Worm (Caenorhabditis elegans): ENCODE results near the gene F22F7.2.

The F22F7.2 gene

ce11 chrV:2103118-2103517 lies 19.5 kb upstream of the F22F7.2 start, which contains the start of gene F36F12.1:
F36F12.1 (minus strand) TSS chrV:2103218.
- TF ChIP-seq F13H6.1 (tag; optimal IDR thresholded peaks at IDR 0.05) (no peak), Y55F3AM.14 (GFP tag; optimal IDR thresholded peaks at IDR 0.05) (no peak), R02D3.7 (tag; optimal IDR thresholded peaks at IDR 0.05) (no peak), sma-3 (GFP tag; optimal IDR thresholded peaks at IDR 0.05) (no peak), lsy-2 (tag; optimal IDR thresholded peaks at IDR 0.05) (no peak), snpc-4 (tag; optimal IDR thresholded peaks at IDR 0.05) (no peak), fos-1 (tag; optimal IDR thresholded peaks at IDR 0.05) (no peak), sma-9 (GFP tag; optimal IDR thresholded peaks at IDR 0.05) (no peak), sma-9 (tag; optimal IDR thresholded peaks at IDR 0.05) (no peak), mdl-1 (tag; optimal IDR thresholded peaks at IDR 0.05) (no peak), zag-1 (tag; optimal IDR thresholded peaks at IDR 0.05) (no peak), aly-2 (tag; optimal IDR thresholded peaks at IDR 0.05) (no peak), nhr-10 (tag; optimal IDR thresholded peaks at IDR 0.05) (no peak), gmeb-1 (tag; optimal IDR thresholded peaks at IDR 0.05) (no peak), nhr-77 (tag; optimal IDR thresholded peaks at IDR 0.05) (no peak), nhr-6 (tag; optimal IDR thresholded peaks at IDR 0.05) (no peak), mbf-1 (tag; optimal IDR thresholded peaks at IDR 0.05) (no peak), ama-1 (optimal IDR thresholded peaks at IDR 0.05) (no peak)

- no peak for TF ChIP-seq skn-1 (tag; optimal IDR thresholded peaks at IDR 0.05)
- no peak for TF ChIP-seq lin-11 (tag; optimal IDR thresholded peaks at IDR 0.05)
- TF ChIP-seq fos-1 (tag; optimal IDR thresholded peaks at IDR 0.05): no peak
- TF ChIP-seq gmeb-1 (tag; optimal IDR thresholded peaks at IDR 0.05): no peak
- no peak for TF ChIP-seq nhr-21 (tag; optimal IDR thresholded peaks at IDR 0.05)
- no peak for TF ChIP-seq aly-2 (tag; optimal IDR thresholded peaks at IDR 0.05)
- TF ChIP-seq lin-39 (tag; optimal IDR thresholded peaks at IDR 0.05): no peak
- no peak for TF ChIP-seq F13H6.1 (tag; optimal IDR thresholded peaks at IDR 0.05)
- TF ChIP-seq nhr-237 (tag; optimal IDR thresholded peaks at IDR 0.05): no peak
- no peak for TF ChIP-seq egl-27 (tag; optimal IDR thresholded peaks at IDR 0.05)
Observed at ce11 chrV:2105976-2106375, 16.6 kb upstream of the F22F7.2 start, which contains the start of gene F22F7.4. F22F7.4 (minus strand) TSS chrV:2106076.

- peak; percentile 36 for TF ChIP-seq fos-1 (tag; optimal IDR thresholded peaks at IDR 0.05)
- TF ChIP-seq nhr-129 (tag; optimal IDR thresholded peaks at IDR 0.05): peak; percentile 47
- TF ChIP-seq crh-2 (tag; optimal IDR thresholded peaks at IDR 0.05): peak; percentile 29
- no peak for TF ChIP-seq ama-1 (optimal IDR thresholded peaks at IDR 0.05)
- TF ChIP-seq sma-3 (GFP tag; optimal IDR thresholded peaks at IDR 0.05): no peak
- TF ChIP-seq lsy-2 (tag; optimal IDR thresholded peaks at IDR 0.05): no peak
- TF ChIP-seq unc-55 (GFP tag; optimal IDR thresholded peaks at IDR 0.05): peak; percentile 31
- TF ChIP-seq ztf-1 (GFP tag; conservative IDR thresholded peaks at IDR 0.05): no peak
- TF ChIP-seq unc-39 (tag; optimal IDR thresholded peaks at IDR 0.05): no peak
- TF ChIP-seq sem-4 (tag; optimal IDR thresholded peaks at IDR 0.05): no peak
- TF ChIP-seq F13H6.1 (tag; optimal IDR thresholded peaks at IDR 0.05): no peak
- TF ChIP-seq ceh-16 (tag; optimal IDR thresholded peaks at IDR 0.05): no peak
- no peak for TF ChIP-seq elt-3 (tag; optimal IDR thresholded peaks at IDR 0.05)
- no peak for TF ChIP-seq mdl-1 (tag; optimal IDR thresholded peaks at IDR 0.05)
- peak; percentile 71 for TF ChIP-seq C34F6.9 (tag; optimal IDR thresholded peaks at IDR 0.05)
- TF ChIP-seq aly-2 (tag; optimal IDR thresholded peaks at IDR 0.05): no peak
- no peak for TF ChIP-seq nhr-10 (tag; optimal IDR thresholded peaks at IDR 0.05)
- no peak for TF ChIP-seq snpc-4 (tag; optimal IDR thresholded peaks at IDR 0.05)
- no peak for TF ChIP-seq egl-27 (tag; optimal IDR thresholded peaks at IDR 0.05)
- peak; percentile 46 for TF ChIP-seq sma-9 (GFP tag; optimal IDR thresholded peaks at IDR 0.05)
- TF ChIP-seq sma-9 (tag; optimal IDR thresholded peaks at IDR 0.05): no peak
- TF ChIP-seq ceh-82 (tag; optimal IDR thresholded peaks at IDR 0.05): no peak
- TF ChIP-seq gmeb-1 (tag; optimal IDR thresholded peaks at IDR 0.05): peak; percentile 4
- TF ChIP-seq R02D3.7 (tag; optimal IDR thresholded peaks at IDR 0.05): no peak
- TF ChIP-seq blmp-1 (tag; optimal IDR thresholded peaks at IDR 0.05; ENCODE audit: insufficient read depth): no peak
- TF ChIP-seq skn-1 (tag; optimal IDR thresholded peaks at IDR 0.05): no peak
- no peak for TF ChIP-seq elt-1 (tag; optimal IDR thresholded peaks at IDR 0.05)
- TF ChIP-seq ztf-11 (tag; optimal IDR thresholded peaks at IDR 0.05): no peak
- no peak for TF ChIP-seq lin-13 (GFP tag; optimal IDR thresholded peaks at IDR 0.05)
- TF ChIP-seq zag-1 (tag; optimal IDR thresholded peaks at IDR 0.05): no peak
- no peak for TF ChIP-seq nhr-25 (tag; optimal IDR thresholded peaks at IDR 0.05)
- no peak for TF ChIP-seq ZK546.5 (tag; optimal IDR thresholded peaks at IDR 0.05)
- TF ChIP-seq lin-39 (tag; optimal IDR thresholded peaks at IDR 0.05): no peak
- TF ChIP-seq alr-1 (tag; optimal IDR thresholded peaks at IDR 0.05): no peak
- TF ChIP-seq nhr-21 (tag; optimal IDR thresholded peaks at IDR 0.05): no peak
- TF ChIP-seq dmd-4 (tag; optimal IDR thresholded peaks at IDR 0.05): no peak
- no peak for TF ChIP-seq nhr-6 (tag; optimal IDR thresholded peaks at IDR 0.05)
- TF ChIP-seq unc-62 (GFP tag; optimal IDR thresholded peaks at IDR 0.05): no peak
- no peak for TF ChIP-seq nhr-77 (tag; optimal IDR thresholded peaks at IDR 0.05)
- TF ChIP-seq mab-5 (tag; optimal IDR thresholded peaks at IDR 0.05): no peak
- no peak for TF ChIP-seq mbf-1 (tag; optimal IDR thresholded peaks at IDR 0.05)
- TF ChIP-seq lin-11 (tag; optimal IDR thresholded peaks at IDR 0.05): no peak
- TF ChIP-seq ztf-4 (tag; optimal IDR thresholded peaks at IDR 0.05): no peak
- no peak for TF ChIP-seq nhr-237 (tag; optimal IDR thresholded peaks at IDR 0.05)
- no peak for TF ChIP-seq peb-1 (tag; optimal IDR thresholded peaks at IDR 0.05)
- TF ChIP-seq nhr-11 (tag; optimal IDR thresholded peaks at IDR 0.05): no peak
Observed at ce11 chrV:2109295-2109694, 13.3 kb upstream of the F22F7.2 start, which contains the start of gene ckb-4. ckb-4 (minus strand) TSS chrV:2109434.

Data from whole organism, L2 larva.